Fruit fly (Drosophila melanogaster) whole organism, embryonic: Measurements from ENCODE around the gene CG3862.
A peak's percentile ranks its signal among the peaks of the same experiment; 100 is the strongest.

Source experiments
- Antp ChIP-seq: fragments of 200-800 bp; sonication (Bioruptor generic); optimal IDR thresholded peaks from 3 replicates; lab custom pipeline; 2016; ENCODE audit warnings: missing biosample characterization, missing genetic modification characterization
- Awh ChIP-seq: fragments of 200-800 bp; sonication (Bioruptor generic); IDR thresholded peaks from 2 replicates; pipeline ENCODE4, ENCODE4 v1.3.6; 2022; ENCODE audit warnings: missing biosample characterization, missing genetic modification characterization
- Bteb2 ChIP-seq: fragments of 200-800 bp; sonication (Bioruptor generic); optimal IDR thresholded peaks from 2 replicates; lab custom pipeline; 2016; ENCODE audit warnings: missing biosample characterization, missing genetic modification characterization
- CG1024 ChIP-seq: fragments of 200-800 bp; sonication (Bioruptor generic); IDR thresholded peaks from 2 replicates; pipeline ENCODE4 v1.3.6; 2022; ENCODE audit warnings: missing biosample characterization, missing genetic modification characterization
- CG10959 ChIP-seq: fragments of 200-800 bp; sonication (Bioruptor generic); IDR thresholded peaks from 2 replicates; pipeline ENCODE4 v1.3.6; 2022; ENCODE audit warnings: missing biosample characterization, missing genetic modification characterization
- CG12219 ChIP-seq: fragments of 200-800 bp; sonication (Bioruptor generic); optimal IDR thresholded peaks from 3 replicates; lab custom pipeline; 2018; ENCODE audit warnings: missing biosample characterization, mild to moderate bottlenecking, missing genetic modification characterization
- CG13296 ChIP-seq: fragments of 200-800 bp; sonication (Bioruptor generic); optimal IDR thresholded peaks from 3 replicates; lab custom pipeline; 2018; ENCODE audit warnings: missing biosample characterization, mild to moderate bottlenecking, missing genetic modification characterization
- CG15696 ChIP-seq: fragments of 200-800 bp; sonication (Bioruptor generic); optimal IDR thresholded peaks from 2 replicates; lab custom pipeline; 2019; ENCODE audit warnings: missing biosample characterization, mild to moderate bottlenecking, missing genetic modification characterization, moderate library complexity
- CG17359 ChIP-seq: fragments of 200-800 bp; sonication (Bioruptor generic); optimal IDR thresholded peaks from 3 replicates; lab custom pipeline; 2018; ENCODE audit warnings: missing biosample characterization, mild to moderate bottlenecking, missing genetic modification characterization, moderate library complexity
- CG17802 ChIP-seq: fragments of 200-800 bp; sonication (Bioruptor generic); optimal IDR thresholded peaks from 2 replicates; lab custom pipeline; 2018; ENCODE audit warnings: missing biosample characterization, mild to moderate bottlenecking, missing genetic modification characterization, moderate library complexity
- CG2712 ChIP-seq: fragments of 200-800 bp; optimal IDR thresholded peaks from 3 replicates; lab custom pipeline; 2019; ENCODE audit warnings: missing biosample characterization, mild to moderate bottlenecking, missing genetic modification characterization, moderate library complexity
- CG30020 ChIP-seq: fragments of 200-800 bp; optimal IDR thresholded peaks from 2 replicates; lab custom pipeline; 2019; ENCODE audit warnings: missing biosample characterization, mild to moderate bottlenecking, missing genetic modification characterization, moderate library complexity
- CG42726 ChIP-seq: fragments of 200-800 bp; sonication (Bioruptor generic); IDR thresholded peaks from 2 replicates; pipeline ENCODE4 v1.3.6; 2022; ENCODE audit warnings: missing biosample characterization, missing genetic modification characterization; ENCODE audit not compliant: partially characterized antibody
- CG43689 ChIP-seq: fragments of 200-800 bp; sonication (Bioruptor generic); IDR thresholded peaks from 2 replicates; pipeline ENCODE4 v1.3.6; 2022; ENCODE audit warnings: missing biosample characterization, missing genetic modification characterization
- CG5245 ChIP-seq: fragments of 200-800 bp; sonication (Bioruptor generic); optimal IDR thresholded peaks from 3 replicates; lab custom pipeline; 2016; ENCODE audit warnings: missing biosample characterization, missing genetic modification characterization
- CG6854 ChIP-seq: fragments of 200-800 bp; sonication (Bioruptor generic); optimal IDR thresholded peaks from 3 replicates; lab custom pipeline; 2017; ENCODE audit warnings: missing biosample characterization, mild to moderate bottlenecking, missing genetic modification characterization
- CG7357 ChIP-seq: fragments of 200-800 bp; sonication (Bioruptor generic); IDR thresholded peaks from 3 replicates; pipeline ENCODE4 v1.3.6; 2022; ENCODE audit warnings: missing biosample characterization, missing genetic modification characterization
- CG7745 ChIP-seq: fragments of 200-800 bp; sonication (Bioruptor generic); optimal IDR thresholded peaks from 2 replicates; lab custom pipeline; 2018; ENCODE audit warnings: missing biosample characterization, mild to moderate bottlenecking, missing genetic modification characterization, moderate library complexity
- CG7928 ChIP-seq: fragments of 200-800 bp; sonication (Bioruptor generic); optimal IDR thresholded peaks from 2 replicates; lab custom pipeline; 2017; ENCODE audit warnings: missing biosample characterization, mild to moderate bottlenecking, missing genetic modification characterization
- CG8359 ChIP-seq: fragments of 200-800 bp; sonication (Bioruptor generic); optimal IDR thresholded peaks from 2 replicates; lab custom pipeline; 2017; ENCODE audit warnings: missing biosample characterization, mild to moderate bottlenecking, missing genetic modification characterization, borderline replicate concordance
- CG9932 ChIP-seq: fragments of 200-800 bp; sonication (Bioruptor generic); IDR thresholded peaks from 2 replicates; pipeline ENCODE4 v1.3.6; 2022; ENCODE audit warnings: missing biosample characterization, missing genetic modification characterization
- CrebB ChIP-seq: fragments of 200-800 bp; sonication (Bioruptor generic); optimal IDR thresholded peaks from 3 replicates; lab custom pipeline; 2018; ENCODE audit warnings: missing biosample characterization, mild to moderate bottlenecking, missing genetic modification characterization
- Dfd ChIP-seq, 2 experiments: fragments of >200 bp; optimal IDR thresholded peaks; 2 replicates each; lab custom pipeline; 2017; ENCODE audit warnings: missing biosample characterization in 2 of 2, missing genetic modification characterization in 2 of 2
- Eip74EF ChIP-seq, 2 experiments: fragments of 200-800 bp in 1 of 2; fragments of >200 bp in 1 of 2; sonication (Bioruptor generic) in 1 of 2; optimal IDR thresholded peaks; 2 replicates each; lab custom pipeline; 2017 to 2019; ENCODE audit warnings: missing biosample characterization in 2 of 2, missing genetic modification characterization in 2 of 2, mild to moderate bottlenecking in 1 of 2, moderate library complexity in 1 of 2
- Hmr ChIP-seq: fragments of 200-800 bp; sonication (Bioruptor generic); optimal IDR thresholded peaks from 3 replicates; lab custom pipeline; 2017; ENCODE audit warnings: mild to moderate bottlenecking, missing biosample characterization, missing genetic modification reagents, missing genetic modification characterization
- Hmx ChIP-seq: fragments of 200-800 bp; sonication (Bioruptor generic); optimal IDR thresholded peaks from 2 replicates; lab custom pipeline; 2016; ENCODE audit warnings: missing biosample characterization, missing genetic modification characterization
- Lpt ChIP-seq: fragments of >200 bp; optimal IDR thresholded peaks from 2 replicates; lab custom pipeline; 2018; ENCODE audit warnings: missing biosample characterization, missing genetic modification characterization
- Max ChIP-seq: fragments of 200-800 bp; sonication (Bioruptor generic); optimal IDR thresholded peaks from 2 replicates; lab custom pipeline; 2016; ENCODE audit warnings: missing biosample characterization, mild to moderate bottlenecking, missing genetic modification characterization
- Neu2 ChIP-seq: fragments of 200-800 bp; sonication (Bioruptor generic); optimal IDR thresholded peaks from 3 replicates; lab custom pipeline; 2016; ENCODE audit warnings: missing biosample characterization, missing genetic modification characterization, borderline replicate concordance
- Trl ChIP-seq, 3 experiments: fragments of >200 bp in 2 of 3; fragments of 200-800 bp in 1 of 3; sonication (Bioruptor generic) in 1 of 3; optimal IDR thresholded peaks; 2 replicates in 1 of 3; 3 replicates in 2 of 3; lab custom pipeline; 2016 to 2017; ENCODE audit warnings: missing biosample characterization in 1 of 3, missing genetic modification characterization in 1 of 3
- Xrp1 ChIP-seq: fragments of 200-800 bp; sonication (Bioruptor generic); IDR thresholded peaks from 2 replicates; pipeline ENCODE4 v1.3.6; 2022; ENCODE audit warnings: missing biosample characterization, missing genetic modification characterization
- ara ChIP-seq: fragments of 200-800 bp; sonication (Bioruptor generic); IDR thresholded peaks from 2 replicates; pipeline ENCODE4 v1.3.6; 2022; ENCODE audit warnings: missing biosample characterization, missing genetic modification characterization
- az2 ChIP-seq: fragments of 200-800 bp; sonication (Bioruptor generic); optimal IDR thresholded peaks from 3 replicates; lab custom pipeline; 2016; ENCODE audit warnings: missing biosample characterization, missing genetic modification characterization
- cg ChIP-seq: fragments of 200-800 bp; sonication (Bioruptor generic); optimal IDR thresholded peaks from 3 replicates; lab custom pipeline; 2019; ENCODE audit warnings: missing biosample characterization, mild to moderate bottlenecking, missing genetic modification characterization, moderate library complexity
- crp ChIP-seq, 2 experiments: fragments of 200-800 bp; sonication (Bioruptor generic); optimal IDR thresholded peaks; 2 replicates in 1 of 2; 3 replicates in 1 of 2; lab custom pipeline; 2017; ENCODE audit warnings: missing biosample characterization in 2 of 2, missing genetic modification characterization in 2 of 2, mild to moderate bottlenecking in 1 of 2, moderate library complexity in 1 of 2
- disco-r ChIP-seq: fragments of 200-800 bp; sonication (Bioruptor generic); optimal IDR thresholded peaks from 2 replicates; lab custom pipeline; 2016; ENCODE audit warnings: missing biosample characterization, missing genetic modification characterization
- en ChIP-seq: fragments of 200-800 bp; sonication (Bioruptor generic); optimal IDR thresholded peaks from 2 replicates; lab custom pipeline; 2016; ENCODE audit warnings: missing biosample characterization, missing genetic modification characterization
- esg ChIP-seq: fragments of 200-800 bp; sonication (Bioruptor generic); conservative IDR thresholded peaks from 2 replicates; pipeline ENCODE4 v1.3.6; 2022; ENCODE audit warnings: missing biosample characterization, missing genetic modification characterization
- hth ChIP-seq: fragments of >200 bp; optimal IDR thresholded peaks from 2 replicates; lab custom pipeline; 2017; ENCODE audit warnings: inconsistent platforms
- kay ChIP-seq: fragments of 200-800 bp; sonication (Bioruptor generic); optimal IDR thresholded peaks from 2 replicates; lab custom pipeline; 2016; ENCODE audit warnings: missing biosample characterization, missing genetic modification characterization
- nerfin-2 ChIP-seq: fragments of 200-800 bp; sonication (Bioruptor generic); IDR thresholded peaks from 2 replicates; pipeline ENCODE4 v1.3.6; 2022; ENCODE audit warnings: missing biosample characterization, missing genetic modification characterization; ENCODE audit not compliant: partially characterized antibody
- p53 ChIP-seq: fragments of 200-800 bp; sonication (Bioruptor generic); optimal IDR thresholded peaks from 2 replicates; lab custom pipeline; 2016; ENCODE audit warnings: missing biosample characterization, missing genetic modification characterization
- sim ChIP-seq: fragments of 200-800 bp; sonication (Bioruptor generic); IDR thresholded peaks from 2 replicates; pipeline ENCODE4 v1.3.6; 2022; ENCODE audit warnings: missing biosample characterization, missing genetic modification characterization
- slp2 ChIP-seq: fragments of 200-800 bp; sonication (Bioruptor generic); optimal IDR thresholded peaks from 2 replicates; lab custom pipeline; 2016; ENCODE audit warnings: missing biosample characterization, missing genetic modification characterization
- tgo ChIP-seq: fragments of 200-800 bp; sonication (Bioruptor generic); IDR thresholded peaks from 3 replicates; pipeline ENCODE4 v1.3.6; 2022; ENCODE audit warnings: missing biosample characterization, missing genetic modification characterization
- tin ChIP-seq: fragments of 200-800 bp; sonication (Bioruptor generic); optimal IDR thresholded peaks from 3 replicates; lab custom pipeline; 2016; ENCODE audit warnings: missing biosample characterization, missing genetic modification characterization
- twi ChIP-seq: fragments of 200-800 bp; optimal IDR thresholded peaks from 2 replicates; lab custom pipeline; 2019; ENCODE audit warnings: missing biosample characterization, mild to moderate bottlenecking, missing genetic modification characterization, moderate library complexity
- zf30C ChIP-seq: fragments of 200-800 bp; sonication (Bioruptor generic); optimal IDR thresholded peaks from 3 replicates; lab custom pipeline; 2018; ENCODE audit warnings: missing biosample characterization, mild to moderate bottlenecking, missing genetic modification characterization
- zfh2 ChIP-seq: fragments of 200-800 bp; sonication (Bioruptor generic); optimal IDR thresholded peaks from 2 replicates; lab custom pipeline; 2016; ENCODE audit warnings: missing biosample characterization, missing genetic modification characterization

The CG3862 gene

dm6 chr2L:856690-857488, 31.2 kb upstream of the CG3862 start (continued):
- TF ChIP-seq Antp (GFP tag; lab: Kevin White, UChicago) = peak; percentile 85
- peak; percentile 40 for TF ChIP-seq CG9932 (GFP tag; lab: Robert Waterston, UW)
- peak; percentile 87 for TF ChIP-seq CG2712
- no peak for TF ChIP-seq CG8359 (GFP tag; lab: Kevin White, UChicago)
- TF ChIP-seq az2 = peak; percentile 73
- TF ChIP-seq Xrp1 (GFP tag; lab: Robert Waterston, UW) = peak; percentile 93
- peak; percentile 53; the same call in 1 of the 2 replicates for TF ChIP-seq CG43689 (GFP tag; lab: Robert Waterston, UW)
- TF ChIP-seq slp2 (GFP tag; lab: Kevin White, UChicago) = peak; percentile 73
- TF ChIP-seq CG5245 = peak; percentile 74
- TF ChIP-seq en = no peak
- no peak for TF ChIP-seq hth
- peak; percentile 80 for TF ChIP-seq esg (GFP tag; lab: Robert Waterston, UW)
- TF ChIP-seq crp (GFP tag; optimal IDR thresholded peaks at IDR 0.05; lab: Kevin White, UChicago) = peak in 1 of 2 experiments; percentile 23
- no peak for TF ChIP-seq Hmx (GFP tag; lab: Kevin White, UChicago)
- TF ChIP-seq disco-r (GFP tag; lab: Kevin White, UChicago) = peak; percentile 5
- TF ChIP-seq zf30C (GFP tag; lab: Kevin White, UChicago) = no peak
- peak; percentile 34 for TF ChIP-seq twi
- no peak for TF ChIP-seq CG7928 (GFP tag; lab: Kevin White, UChicago)
- TF ChIP-seq ara (GFP tag; lab: Robert Waterston, UW) = peak; percentile 93
- no peak for TF ChIP-seq Lpt
- peak; percentile 9 for TF ChIP-seq CG30020
- TF ChIP-seq CG7745 = no peak
- TF ChIP-seq cg = no peak
- peak; percentile 42; the same call in 1 of the 3 replicates for TF ChIP-seq CG7357 (GFP tag; lab: Robert Waterston, UW)
- TF ChIP-seq Hmr (GFP tag; lab: Kevin White, UChicago) = peak; percentile 58
- TF ChIP-seq tin (GFP tag; lab: Kevin White, UChicago) = peak; percentile 46
- no peak for TF ChIP-seq Neu2
- peak; percentile 37 for TF ChIP-seq CG17802 (tag; lab: Kevin White, UChicago)
- TF ChIP-seq CG17359 (tag; lab: Kevin White, UChicago) = peak; percentile 89
- no peak for TF ChIP-seq CG6854
- peak; percentile 82 for TF ChIP-seq CG12219 (GFP tag; lab: Kevin White, UChicago)
- peak; percentile 48 for TF ChIP-seq CG15696 (tag; lab: Kevin White, UChicago)
- no peak for TF ChIP-seq p53
- peak; percentile 71 for TF ChIP-seq CG10959 (GFP tag; lab: Robert Waterston, UW)
- peak; percentile 65 for TF ChIP-seq Max (GFP tag; lab: Kevin White, UChicago)
- TF ChIP-seq sim (GFP tag; lab: Robert Waterston, UW) = peak; percentile 67
- TF ChIP-seq CG1024 (GFP tag; lab: Robert Waterston, UW) = peak; percentile 71
- TF ChIP-seq zfh2 = peak; percentile 18
- peak; percentile 47 for TF ChIP-seq kay (GFP tag; lab: Kevin White, UChicago)
- TF ChIP-seq Bteb2 (GFP tag; lab: Kevin White, UChicago) = no peak
- no peak for TF ChIP-seq CG13296
- TF ChIP-seq Dfd (GFP tag; optimal IDR thresholded peaks at IDR 0.05; lab: Kevin White, UChicago) = no peak
- peak; percentile 79 for TF ChIP-seq tgo (GFP tag; lab: Robert Waterston, UW)
- peak in 1 of 2 experiments; percentile 77 for TF ChIP-seq Eip74EF (GFP tag; optimal IDR thresholded peaks at IDR 0.05; lab: Kevin White, UChicago)
- peak; percentile 41 for TF ChIP-seq CrebB
- TF ChIP-seq Trl (optimal IDR thresholded peaks at IDR 0.05; lab: Kevin White, UChicago) = peak in 1 of 2 experiments; percentile 13
- TF ChIP-seq Trl (GFP tag; optimal IDR thresholded peaks at IDR 0.05; lab: Kevin White, UChicago) = peak; percentile 66
- no peak for TF ChIP-seq nerfin-2 (GFP tag; lab: Robert Waterston, UW)
- peak; percentile 90 for TF ChIP-seq Awh (GFP tag; lab: Robert Waterston, UW)
- no peak for TF ChIP-seq CG42726 (GFP tag; lab: Robert Waterston, UW)
